Fruit fly (Drosophila melanogaster) S2 (cell line): ENCODE measurements around the gene Osi12.

Source experiments
- CG8478 ChIP-seq: fragments of >200 bp; optimal IDR thresholded peaks from 2 replicates; lab custom pipeline; 2018
- CTCF ChIP-seq, 2 experiments: fragments of >200 bp; optimal IDR thresholded peaks; 2 replicates each; lab custom pipeline; 2018

Gene Osi12

dm6 chr3R:6259837-6260236, 18.5 kb upstream of the Osi12 start, which contains the start of gene Osi9:
Osi9 (plus strand) TSS chr3R:6260211.
- no peak for TF ChIP-seq CTCF (optimal IDR thresholded peaks at IDR 0.05; lab: Kevin White, UChicago)
- no peak for TF ChIP-seq CG8478 (lab: Kevin White, UChicago)

- TF ChIP-seq CG8478 (lab: Kevin White, UChicago), result no peak
- TF ChIP-seq CTCF (optimal IDR thresholded peaks at IDR 0.05; lab: Kevin White, UChicago), result no peak
Observed at dm6 chr3R:6263658-6264057, 14.7 kb upstream of the Osi12 start, which contains the start of gene Osi10a. Osi10a (plus strand) TSS chr3R:6263958.

- no peak for TF ChIP-seq CTCF (optimal IDR thresholded peaks at IDR 0.05; lab: Kevin White, UChicago)
- TF ChIP-seq CG8478 (lab: Kevin White, UChicago), result no peak
Observed at dm6 chr3R:6265890-6266289, 12.4 kb upstream of the Osi12 start, which contains the start of gene Osi10b. Osi10b (plus strand) TSS chr3R:6266190.

DNA sequence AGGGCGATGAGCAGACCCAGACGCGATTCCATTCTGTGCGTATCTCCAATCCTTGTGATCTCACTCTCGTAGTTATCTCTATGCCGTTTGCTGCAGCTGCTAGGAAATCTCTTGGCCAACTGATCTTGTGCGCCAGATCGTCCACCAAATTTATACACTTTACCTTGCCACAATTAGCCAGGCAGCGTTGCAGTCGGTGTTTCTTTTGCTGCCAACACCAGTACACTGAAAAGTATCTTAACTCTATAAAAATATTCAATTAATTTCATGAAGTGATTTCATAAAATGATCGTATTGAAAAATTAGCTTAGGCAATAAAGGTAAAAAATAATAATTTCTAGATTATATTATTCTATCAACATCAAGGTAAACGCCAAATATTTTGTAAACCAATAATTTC, 9.7 kb upstream of the Osi12 start, which contains the start of gene Osi11:
Gene Osi11, minus strand, starts transcription at position 101 of the 400 bp plus-strand sequence.
- TF ChIP-seq CTCF (optimal IDR thresholded peaks at IDR 0.05; lab: Kevin White, UChicago) (no peak), CG8478 (lab: Kevin White, UChicago) (no peak)

dm6 chr3R:6269986-6270385, 8.3 kb upstream of the Osi12 start:
- TF ChIP-seq CTCF (optimal IDR thresholded peaks at IDR 0.05; lab: Kevin White, UChicago), result no peak
- TF ChIP-seq CG8478 (lab: Kevin White, UChicago), result no peak

DNA sequence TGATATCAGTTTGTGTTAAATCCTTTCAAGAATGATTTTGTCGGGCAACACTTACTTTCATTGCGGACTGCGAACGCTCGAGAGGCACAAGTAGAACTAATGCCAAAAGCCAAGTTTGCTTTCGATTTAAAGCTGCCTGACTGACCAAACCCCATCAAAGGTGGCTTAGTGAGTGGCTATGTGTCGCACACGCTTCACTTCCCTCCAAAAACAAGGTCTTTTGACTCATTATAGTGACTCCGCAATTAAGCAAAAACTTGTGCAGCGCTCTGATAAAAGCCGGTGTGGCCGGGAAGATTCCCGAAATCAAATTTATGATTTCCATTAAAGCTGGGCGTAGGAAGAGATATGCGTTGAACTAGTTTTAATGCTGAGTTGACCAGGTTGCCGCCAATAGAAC, 6.8 kb downstream of the Osi12 start, which contains the start of gene CG15597:
Gene CG15597, minus strand, starts transcription at position 101 of the 400 bp plus-strand sequence.
- TF ChIP-seq CG8478 (lab: Kevin White, UChicago) (no peak), CTCF (optimal IDR thresholded peaks at IDR 0.05; lab: Kevin White, UChicago) (no peak)

DNA sequence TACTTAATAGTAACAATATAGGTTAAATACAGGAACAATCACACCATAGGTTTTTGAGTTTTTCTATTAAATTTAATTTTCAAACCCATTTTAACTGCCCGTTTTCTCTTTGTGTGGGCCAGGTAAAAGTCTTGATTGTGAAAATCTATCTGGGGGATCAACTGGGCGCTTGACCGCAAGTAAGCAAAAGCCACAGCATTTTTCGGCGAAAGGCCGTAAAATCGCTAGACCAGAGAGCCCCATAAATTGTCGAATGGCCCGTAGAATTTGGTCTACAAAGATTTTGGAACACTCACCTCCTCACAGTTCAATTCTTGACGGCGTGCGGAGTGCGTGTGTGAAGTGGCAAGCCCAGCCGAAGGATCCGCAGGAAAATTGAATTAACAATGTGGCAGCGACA, 9.1 kb downstream of the Osi12 start, which contains the start of gene CG15594:
Gene CG15594, plus strand, starts transcription at position 301 of the 400 bp plus-strand sequence.
- no peak for TF ChIP-seq CTCF (optimal IDR thresholded peaks at IDR 0.05; lab: Kevin White, UChicago)
- TF ChIP-seq CG8478 (lab: Kevin White, UChicago), result no peak

DNA sequence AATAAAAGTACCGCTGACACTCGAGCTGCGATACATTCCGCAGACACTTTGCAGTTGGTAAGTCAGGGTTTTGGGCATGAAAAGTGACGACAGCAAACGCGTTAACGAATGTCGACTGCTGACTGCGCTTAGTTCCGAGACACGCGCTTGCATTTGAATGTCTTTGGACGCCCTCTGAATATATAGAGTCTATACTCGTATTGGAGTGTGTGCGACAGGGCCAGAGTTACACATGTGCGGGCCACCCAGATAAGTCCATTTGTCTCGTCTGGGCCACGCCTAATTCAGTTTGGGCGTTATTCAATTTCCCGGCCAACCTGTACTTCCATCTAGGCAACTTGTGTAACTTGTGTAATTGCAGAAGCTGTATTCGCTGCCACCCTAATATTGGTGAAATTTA, 12.0 kb downstream of the Osi12 start:
- TF ChIP-seq CTCF (optimal IDR thresholded peaks at IDR 0.05; lab: Kevin White, UChicago), result no peak
- TF ChIP-seq CG8478 (lab: Kevin White, UChicago), result no peak

DNA sequence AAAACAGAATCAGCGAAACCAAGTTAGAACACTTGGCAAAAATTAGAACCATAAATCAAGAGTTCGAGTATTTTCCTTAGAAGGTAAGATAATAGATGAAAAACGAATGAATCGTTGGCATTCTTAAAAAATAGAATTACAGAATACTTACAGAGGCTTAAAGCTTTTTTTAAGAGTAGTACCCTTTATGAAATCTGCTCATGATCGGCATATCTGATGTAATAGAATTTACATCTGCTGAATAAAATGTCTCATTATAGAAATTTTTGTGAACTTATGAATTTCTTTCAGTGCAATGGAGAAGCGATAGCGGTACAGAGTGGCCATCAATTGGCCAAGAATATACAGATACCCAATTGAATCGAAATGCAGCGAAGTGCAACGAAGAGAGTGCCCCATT, 13.1 kb downstream of the Osi12 start, which contains the start of gene Osi13:
Gene Osi13, plus strand, starts transcription at position 301 of the 400 bp plus-strand sequence.
- TF ChIP-seq CG8478 (lab: Kevin White, UChicago), result no peak
- no peak for TF ChIP-seq CTCF (optimal IDR thresholded peaks at IDR 0.05; lab: Kevin White, UChicago)

DNA sequence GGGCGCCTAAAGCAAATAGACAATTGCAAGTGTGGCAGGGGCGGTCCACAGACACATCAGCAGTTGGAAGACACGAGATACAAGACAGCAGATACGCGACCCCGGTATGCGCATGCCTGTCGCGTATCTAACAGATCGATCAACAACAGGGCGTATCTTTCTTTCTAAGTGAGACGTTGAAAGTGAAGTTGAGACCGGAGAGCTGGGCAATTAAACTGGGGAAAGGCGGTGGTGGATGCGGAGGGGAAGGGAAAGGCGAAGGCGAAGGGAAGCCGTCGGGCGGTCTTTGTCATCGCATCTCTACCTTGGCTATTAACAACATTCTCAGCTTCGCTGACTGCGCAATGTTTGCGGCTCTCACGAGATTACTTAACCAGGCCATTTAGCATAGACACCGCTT, 15.7 kb downstream of the Osi12 start:
- TF ChIP-seq CTCF (optimal IDR thresholded peaks at IDR 0.05; lab: Kevin White, UChicago) (no peak), CG8478 (lab: Kevin White, UChicago) (no peak)

DNA sequence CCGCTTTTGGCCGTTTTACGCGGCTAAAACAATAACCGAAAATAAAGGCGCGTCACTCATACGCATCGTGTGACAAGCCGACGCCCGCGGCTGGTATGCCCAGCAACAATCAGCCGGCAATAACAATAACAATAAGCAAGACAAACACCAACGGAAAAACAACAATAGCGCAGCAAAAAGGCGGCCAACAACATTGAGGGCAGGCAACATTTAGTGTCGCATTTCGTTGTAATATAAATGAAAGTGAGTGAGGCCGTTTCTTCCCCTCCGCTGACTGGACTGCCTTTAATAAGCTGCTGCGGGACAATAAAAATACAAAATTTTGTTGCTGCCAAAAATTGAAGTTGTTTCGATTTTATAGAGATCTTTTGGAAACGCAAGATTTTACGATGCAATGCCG, 18.8 kb downstream of the Osi12 start:
- TF ChIP-seq CG8478 (lab: Kevin White, UChicago), result no peak
- no peak for TF ChIP-seq CTCF (optimal IDR thresholded peaks at IDR 0.05; lab: Kevin White, UChicago)

DNA sequence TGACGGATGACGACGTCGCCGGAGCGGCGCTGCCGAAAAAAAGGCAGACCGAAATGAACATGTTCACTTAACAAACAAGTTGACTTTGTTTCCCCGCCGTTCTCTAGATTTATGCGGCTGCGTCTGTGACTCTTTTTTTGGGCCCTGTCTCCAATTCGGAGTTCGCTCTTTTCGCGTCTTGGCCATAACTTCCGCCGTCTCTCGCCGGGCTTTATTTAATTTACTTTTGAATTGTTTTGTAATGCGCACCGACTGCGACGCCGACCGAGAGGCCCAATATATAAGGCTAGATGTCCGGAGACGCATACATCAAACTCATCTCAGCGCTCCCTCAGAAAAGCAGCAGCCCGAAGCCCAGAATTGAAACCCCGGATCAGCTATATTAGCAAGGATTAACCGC, 20.5 kb downstream of the Osi12 start, which contains the start of gene Osi14:
Gene Osi14, plus strand, starts transcription at position 301 of the 400 bp plus-strand sequence.
- TF ChIP-seq CTCF (optimal IDR thresholded peaks at IDR 0.05; lab: Kevin White, UChicago) (no peak), CG8478 (lab: Kevin White, UChicago) (no peak)

DNA sequence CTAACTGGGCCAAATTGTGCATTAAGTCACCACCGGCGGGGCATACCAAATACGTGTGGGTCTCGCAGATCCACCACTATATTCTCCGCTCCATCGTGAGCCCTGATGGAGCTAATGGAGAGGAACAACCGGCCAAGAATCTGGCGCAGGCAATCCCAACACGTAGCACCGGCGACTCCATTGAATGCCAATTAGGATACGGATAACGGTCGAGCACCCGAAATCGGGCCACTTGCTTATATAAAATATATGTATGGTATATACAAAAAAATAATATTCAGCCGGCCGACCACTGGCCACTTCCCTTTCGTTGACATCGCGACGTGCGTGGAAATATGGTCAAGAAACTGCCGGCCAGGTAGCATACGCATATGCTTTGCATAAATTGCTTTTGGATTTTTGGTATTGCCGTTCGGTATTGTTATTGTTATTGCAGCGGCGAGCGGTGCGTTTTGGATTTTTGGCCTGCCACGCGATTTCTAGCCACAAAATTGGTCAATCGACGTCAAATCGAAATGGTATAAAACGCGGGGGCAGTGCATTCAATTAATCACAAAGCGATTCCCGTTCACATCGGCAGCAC, 23.0 kb downstream of the Osi12 start, which contains the start of gene Osi15:
Gene Osi15, plus strand, starts transcription at position 548 of the 583 bp plus-strand sequence.
- TF ChIP-seq CTCF (optimal IDR thresholded peaks at IDR 0.05; lab: Kevin White, UChicago), result no peak
- TF ChIP-seq CG8478 (lab: Kevin White, UChicago), result no peak

- TF ChIP-seq CG8478 (lab: Kevin White, UChicago), result no peak
- TF ChIP-seq CTCF (optimal IDR thresholded peaks at IDR 0.05; lab: Kevin White, UChicago), result no peak
Observed at dm6 chr3R:6303738-6304137, 25.4 kb downstream of the Osi12 start, which contains the start of gene CG46396. CG46396 (plus strand) TSS chr3R:6304038.

DNA sequence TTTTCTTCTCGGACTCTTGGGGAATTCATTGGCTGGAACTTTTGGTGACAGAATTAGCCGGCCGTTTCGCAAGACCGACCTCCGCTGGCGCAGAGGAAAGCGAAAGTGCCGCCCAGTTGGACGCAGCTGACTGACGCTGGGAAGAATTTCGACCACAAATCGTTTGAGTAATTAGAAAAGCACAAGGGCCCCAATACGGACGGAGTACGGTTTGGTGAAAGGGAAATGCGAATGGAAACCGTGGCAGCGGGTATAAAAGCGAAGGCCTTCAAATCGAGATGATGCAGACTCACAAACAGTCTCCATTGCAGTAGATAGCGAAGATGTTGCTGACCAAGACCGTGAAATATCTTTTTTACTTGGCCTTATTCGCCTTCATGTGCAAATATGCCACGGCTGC, 26.6 kb downstream of the Osi12 start, which contains the start of gene Osi16:
Gene Osi16, plus strand, starts transcription at position 301 of the 400 bp plus-strand sequence.
- no peak for TF ChIP-seq CTCF (optimal IDR thresholded peaks at IDR 0.05; lab: Kevin White, UChicago)
- TF ChIP-seq CG8478 (lab: Kevin White, UChicago), result no peak
